Worm (Caenorhabditis elegans) whole organism, dauer: ENCODE measurements around the gene ctns-1.

Experiments
- unc-62 ChIP-seq: sonication (generic microtip); optimal IDR thresholded peaks from 2 replicates; lab custom pipeline; 2017; ENCODE audit warnings: missing biosample characterization, missing genetic modification reagents, missing genetic modification characterization

ctns-1 gene

ce11 chrII:8125439-8125838, 11.3 kb downstream of the ctns-1 start:
- TF ChIP-seq unc-62 (GFP tag; lab: Kevin White, UChicago): no peak

- no peak for TF ChIP-seq unc-62 (GFP tag; lab: Kevin White, UChicago)
Observed at ce11 chrII:8124867-8125266, 11.9 kb downstream of the ctns-1 start, which contains the start of gene ire-1. TSS of gene ire-1 (minus strand) at chrII:8124910.

ce11 chrII:8117426-8117825, 19.3 kb downstream of the ctns-1 start:
- no peak for TF ChIP-seq unc-62 (GFP tag; lab: Kevin White, UChicago)

ce11 chrII:8116159-8116558, 20.6 kb downstream of the ctns-1 start, which contains the start of gene unc-105:
TSS of gene unc-105 (plus strand) at chrII:8116459.
- no peak for TF ChIP-seq unc-62 (GFP tag; lab: Kevin White, UChicago)

- TF ChIP-seq unc-62 (GFP tag; lab: Kevin White, UChicago): no peak
Observed at ce11 chrII:8112063-8112462, 24.7 kb downstream of the ctns-1 start, which contains the start of gene lron-4. TSS of gene lron-4 (minus strand) at chrII:8112163.

ce11 chrII:8106921-8107695, 29.6 kb downstream of the ctns-1 start, which contains the start of the genes chst-1 and C41C4.9:
TSS of gene chst-1 (minus strand) at chrII:8106971.
TSS of gene C41C4.9 (plus strand) at chrII:8107645.
- TF ChIP-seq unc-62 (GFP tag; lab: Kevin White, UChicago): no peak

ce11 chrII:8104998-8105397, 31.7 kb downstream of the ctns-1 start, which contains the start of gene sfxn-5:
TSS of gene sfxn-5 (minus strand) at chrII:8105052.
- TF ChIP-seq unc-62 (GFP tag; lab: Kevin White, UChicago): no peak

- no peak for TF ChIP-seq unc-62 (GFP tag; lab: Kevin White, UChicago)
Observed at ce11 chrII:8102041-8102440, 34.7 kb downstream of the ctns-1 start, which contains the start of gene sre-2. TSS of gene sre-2 (minus strand) at chrII:8102141.

ce11 chrII:8099212-8099784, 37.4 kb downstream of the ctns-1 start:
- TF ChIP-seq unc-62 (GFP tag; lab: Kevin White, UChicago): no peak

- TF ChIP-seq unc-62 (GFP tag; lab: Kevin White, UChicago): no peak
Observed at ce11 chrII:8093914-8094313, 42.8 kb downstream of the ctns-1 start.

ce11 chrII:8093283-8093682, 43.4 kb downstream of the ctns-1 start:
- no peak for TF ChIP-seq unc-62 (GFP tag; lab: Kevin White, UChicago)

- TF ChIP-seq unc-62 (GFP tag; lab: Kevin White, UChicago): no peak
Observed at ce11 chrII:8092537-8092936, 44.2 kb downstream of the ctns-1 start, which contains the start of gene ltd-1. TSS of gene ltd-1 (minus strand) at chrII:8092754.

ce11 chrII:8091528-8091927, 45.2 kb downstream of the ctns-1 start:
- no peak for TF ChIP-seq unc-62 (GFP tag; lab: Kevin White, UChicago)

ce11 chrII:8086803-8087202, 49.9 kb downstream of the ctns-1 start, which contains the start of gene K02C4.3:
TSS of gene K02C4.3 (minus strand) at chrII:8086853.
- TF ChIP-seq unc-62 (GFP tag; lab: Kevin White, UChicago): no peak
